Worm (Caenorhabditis elegans) whole organism, L1 larva: ENCODE data around the gene F47B7.2.

ENCODE experiments used
- C34B4.2 ChIP-seq: sonication (generic microtip); optimal IDR thresholded peaks from 2 replicates; lab custom pipeline; 2017; ENCODE audit warnings: mild to moderate bottlenecking, missing genetic modification characterization, missing compliant biosample characterization
- aha-1 ChIP-seq: fragments of 150-350 bp; optimal IDR thresholded peaks from 2 replicates; lab custom pipeline; 2014; ENCODE audit warnings: missing biosample characterization, missing genetic modification characterization
- aly-2 ChIP-seq: fragments of 150-350 bp; optimal IDR thresholded peaks from 2 replicates; lab custom pipeline; 2014; ENCODE audit warnings: missing biosample characterization, missing genetic modification characterization
- ama-1 ChIP-seq: fragments of 150-350 bp; optimal IDR thresholded peaks from 2 replicates; lab custom pipeline; 2014
- blmp-1 ChIP-seq: fragments of 150-350 bp; optimal IDR thresholded peaks from 2 replicates; lab custom pipeline; 2014; ENCODE audit warnings: missing biosample characterization, missing genetic modification characterization
- ceh-90 ChIP-seq: sonication (generic microtip); optimal IDR thresholded peaks from 2 replicates; lab custom pipeline; 2016; ENCODE audit warnings: missing genetic modification characterization, missing compliant biosample characterization
- dsc-1 ChIP-seq: sonication (generic microtip); optimal IDR thresholded peaks from 2 replicates; lab custom pipeline; 2016; ENCODE audit warnings: mild to moderate bottlenecking, missing genetic modification characterization, missing compliant biosample characterization
- efl-3 ChIP-seq: fragments of 200-800 bp; sonication (Bioruptor generic); optimal IDR thresholded peaks from 2 replicates; lab custom pipeline; 2018; ENCODE audit warnings: mild to moderate bottlenecking, missing genetic modification characterization, missing compliant biosample characterization
- egl-13 ChIP-seq: sonication (generic microtip); optimal IDR thresholded peaks from 2 replicates; lab custom pipeline; 2016; ENCODE audit warnings: missing genotype, missing genetic modification reagents, missing genetic modification characterization, missing compliant biosample characterization
- elt-3 ChIP-seq, 6 experiments: fragments of 150-350 bp in 1 of 6; sonication (generic microtip); optimal IDR thresholded peaks; 2 replicates each; lab custom pipeline; 2017 to 2018; ENCODE audit warnings: missing biosample characterization in 6 of 6, missing genetic modification characterization in 6 of 6, inconsistent platforms in 1 of 6
- ets-5 ChIP-seq: fragments of 200-800 bp; sonication (Bioruptor generic); IDR thresholded peaks from 2 replicates; pipeline ENCODE4 v1.3.6; 2022; ENCODE audit warnings: missing genetic modification characterization, missing compliant biosample characterization
- fkh-4 ChIP-seq: sonication (generic microtip); optimal IDR thresholded peaks from 2 replicates; lab custom pipeline; 2016; ENCODE audit warnings: missing compliant biosample characterization, missing genetic modification characterization, borderline replicate concordance
- grh-1 ChIP-seq: fragments of 200-800 bp; sonication (Bioruptor generic); IDR thresholded peaks from 2 replicates; pipeline ENCODE4 v1.3.6; 2022; ENCODE audit warnings: missing genetic modification reagents, missing genetic modification characterization, missing compliant biosample characterization
- hpl-2 ChIP-seq: fragments of 150-350 bp; optimal IDR thresholded peaks from 2 replicates; lab custom pipeline; 2014; ENCODE audit warnings: missing biosample characterization, missing genetic modification reagents, missing genetic modification characterization
- isw-1 ChIP-seq: fragments of 200-800 bp; sonication (Bioruptor generic); IDR thresholded peaks from 2 replicates; pipeline ENCODE4 v1.3.6; 2022; ENCODE audit warnings: missing genetic modification characterization, missing compliant biosample characterization
- jun-1 ChIP-seq: fragments of 150-350 bp; optimal IDR thresholded peaks from 2 replicates; lab custom pipeline; 2014; ENCODE audit warnings: missing biosample characterization, missing genetic modification reagents, missing genetic modification characterization
- lin-14 ChIP-seq: fragments of 200-800 bp; sonication (Bioruptor generic); optimal IDR thresholded peaks from 2 replicates; lab custom pipeline; 2018; ENCODE audit warnings: mild to moderate bottlenecking, missing genetic modification characterization, moderate library complexity, missing compliant biosample characterization
- lsy-2 ChIP-seq, 2 experiments: fragments of 150-350 bp; optimal IDR thresholded peaks; 2 replicates each; lab custom pipeline; 2014; ENCODE audit warnings: missing biosample characterization in 2 of 2, missing genetic modification characterization in 2 of 2
- mdl-1 ChIP-seq, 2 experiments: fragments of 150-350 bp; optimal IDR thresholded peaks; 2 replicates each; lab custom pipeline; 2014 to 2017; ENCODE audit warnings: missing biosample characterization in 2 of 2, missing genetic modification characterization in 2 of 2, inconsistent platforms in 1 of 2
- mef-2 ChIP-seq: fragments of 150-350 bp; optimal IDR thresholded peaks from 2 replicates; lab custom pipeline; 2014; ENCODE audit warnings: missing biosample characterization, missing genetic modification characterization
- mep-1 ChIP-seq: fragments of 150-350 bp; optimal IDR thresholded peaks from 2 replicates; lab custom pipeline; 2014; ENCODE audit warnings: missing biosample characterization, missing genetic modification characterization
- nhr-11 ChIP-seq: fragments of 150-350 bp; optimal IDR thresholded peaks from 2 replicates; lab custom pipeline; 2014; ENCODE audit warnings: missing biosample characterization, missing genetic modification characterization
- nhr-12 ChIP-seq: sonication (generic microtip); optimal IDR thresholded peaks from 2 replicates; lab custom pipeline; 2017; ENCODE audit warnings: missing biosample characterization, missing genetic modification characterization
- nhr-20 ChIP-seq: sonication (generic microtip); optimal IDR thresholded peaks from 2 replicates; lab custom pipeline; 2016; ENCODE audit warnings: mild to moderate bottlenecking, missing genetic modification characterization, missing compliant biosample characterization
- nhr-237 ChIP-seq: fragments of 150-350 bp; optimal IDR thresholded peaks from 2 replicates; lab custom pipeline; 2014; ENCODE audit warnings: missing biosample characterization, missing genetic modification characterization
- nhr-76 ChIP-seq: sonication (generic microtip); optimal IDR thresholded peaks from 2 replicates; lab custom pipeline; 2017; ENCODE audit warnings: missing biosample characterization, missing genetic modification characterization
- nhr-85 ChIP-seq: sonication (generic microtip); peaks from one replicate; lab custom pipeline; 2016; ENCODE audit warnings: missing genetic modification characterization, inconsistent platforms, missing compliant biosample characterization
- pqm-1 ChIP-seq: sonication (generic microtip); optimal IDR thresholded peaks from 3 replicates; lab custom pipeline; 2017; ENCODE audit warnings: missing biosample characterization, missing genetic modification characterization
- rnt-1 ChIP-seq: sonication (generic microtip); optimal IDR thresholded peaks from 2 replicates; lab custom pipeline; 2016; ENCODE audit warnings: mild to moderate bottlenecking, missing genetic modification characterization, moderate library complexity, missing compliant biosample characterization
- snpc-4 ChIP-seq: fragments of 150-350 bp; optimal IDR thresholded peaks from 2 replicates; lab custom pipeline; 2014; ENCODE audit warnings: missing biosample characterization, missing genetic modification characterization
- snu-23 ChIP-seq: sonication (generic microtip); optimal IDR thresholded peaks from 2 replicates; lab custom pipeline; 2016; ENCODE audit warnings: missing genetic modification characterization, missing compliant biosample characterization
- sptf-1 ChIP-seq: fragments of 150-350 bp; optimal IDR thresholded peaks from 2 replicates; lab custom pipeline; 2014; ENCODE audit warnings: missing biosample characterization, missing genetic modification characterization
- swsn-7 ChIP-seq: sonication (generic microtip); optimal IDR thresholded peaks from 2 replicates; lab custom pipeline; 2016; ENCODE audit warnings: missing genetic modification characterization, missing compliant biosample characterization
- tbx-2 ChIP-seq: sonication (generic microtip); optimal IDR thresholded peaks from 2 replicates; lab custom pipeline; 2016; ENCODE audit warnings: missing genetic modification characterization, missing compliant biosample characterization
- tlp-1 ChIP-seq: fragments of 150-350 bp; optimal IDR thresholded peaks from 2 replicates; lab custom pipeline; 2014; ENCODE audit warnings: missing biosample characterization, missing genetic modification characterization
- vab-15 ChIP-seq: sonication (generic microtip); optimal IDR thresholded peaks from 2 replicates; lab custom pipeline; 2017; ENCODE audit warnings: missing genotype, mild to moderate bottlenecking, missing genetic modification characterization, missing compliant biosample characterization
- xbp-1 ChIP-seq: sonication (generic microtip); optimal IDR thresholded peaks from 2 replicates; lab custom pipeline; 2016; ENCODE audit warnings: missing genetic modification characterization, missing compliant biosample characterization
- ztf-4 ChIP-seq: fragments of 150-350 bp; optimal IDR thresholded peaks from 2 replicates; lab custom pipeline; 2014; ENCODE audit warnings: missing biosample characterization, missing genetic modification characterization

Gene F47B7.2

DNA sequence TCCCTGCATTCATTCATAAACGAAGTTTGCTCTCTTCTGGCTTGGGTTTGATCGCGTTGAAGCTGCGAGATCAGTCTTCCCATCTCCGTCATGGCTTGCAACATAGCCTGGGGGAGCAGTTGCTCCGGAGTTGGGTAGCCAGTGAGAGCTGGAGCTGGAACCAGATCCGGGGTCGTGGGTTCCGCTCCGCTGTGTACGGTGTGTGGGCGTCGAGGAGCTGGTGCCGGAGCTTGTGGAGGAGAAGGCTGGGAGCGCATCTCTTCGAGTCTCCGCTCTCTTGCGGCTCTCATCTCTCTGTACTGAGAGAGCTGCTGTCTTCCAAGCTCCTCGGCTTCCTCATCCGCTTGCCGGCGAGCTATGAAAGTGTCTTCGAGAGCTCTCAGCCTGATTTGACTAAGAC is 20.1 kb upstream of the F47B7.2 start:
- TF ChIP-seq mep-1 (tag; lab: Kevin White, UChicago) (no peak), isw-1 (GFP tag; lab: Robert Waterston, UW) (no peak), efl-3 (GFP tag; lab: Kevin White, UChicago) (no peak), C34B4.2 (no peak), snpc-4 (tag; lab: Kevin White, UChicago) (no peak), ztf-4 (no peak), lsy-2 (tag; optimal IDR thresholded peaks at IDR 0.05; lab: Kevin White, UChicago) (no peak), nhr-11 (no peak), tbx-2 (tag; lab: Kevin White, UChicago) (no peak)

DNA sequence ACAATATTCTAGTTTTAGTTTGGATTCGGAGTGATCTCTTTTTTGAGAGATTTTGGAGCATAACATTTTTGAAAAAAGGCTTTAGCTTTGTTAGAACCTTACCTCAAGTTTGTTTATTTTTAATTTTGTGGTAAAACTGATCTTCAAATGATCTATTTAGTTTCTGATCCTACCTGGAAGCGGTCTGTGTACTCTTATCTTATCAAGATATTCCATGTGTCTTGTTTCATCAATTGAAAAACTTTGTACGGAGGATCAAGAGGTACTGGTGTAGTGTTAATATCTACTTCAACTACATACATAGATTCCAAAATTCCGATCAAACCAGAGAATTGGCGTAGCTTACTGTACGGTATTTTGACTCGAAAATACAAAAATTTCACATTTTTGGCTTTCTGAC is 16.8 kb upstream of the F47B7.2 start:
- TF ChIP-seq nhr-85 (tag; lab: Kevin White, UChicago) (peak; percentile 21), tbx-2 (tag; lab: Kevin White, UChicago) (no peak), elt-3 (tag; optimal IDR thresholded peaks at IDR 0.05; lab: Kevin White, UChicago) (peak in 5 of 6 experiments; percentile 5 to 89 (median 63))
- TF ChIP-seq, all 84 proteins: peak for 2

DNA sequence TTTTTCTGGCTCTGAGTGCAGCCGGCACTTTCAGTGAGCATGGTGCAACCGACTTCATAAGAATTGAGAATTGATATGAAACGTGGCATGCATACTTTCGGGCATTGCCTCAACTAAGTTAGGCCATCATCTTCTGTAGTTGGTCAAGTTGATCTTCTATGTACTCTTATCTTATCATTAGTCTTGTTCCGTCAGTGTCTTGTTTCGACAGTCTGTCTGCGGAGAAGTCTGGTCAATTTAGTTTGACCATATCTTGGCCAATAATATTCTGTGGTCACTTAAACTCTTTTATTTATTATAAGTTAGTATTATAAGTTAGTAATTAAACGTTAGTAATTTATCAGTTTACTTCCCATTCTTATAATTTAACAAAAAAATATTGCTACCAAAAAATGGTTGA is 16.3 kb upstream of the F47B7.2 start:
- TF ChIP-seq elt-3 (tag; optimal IDR thresholded peaks at IDR 0.05; lab: Kevin White, UChicago), result peak; percentile 4 to 94 (median 63)
- no peak for TF ChIP-seq fkh-4 (tag; lab: Kevin White, UChicago)
- TF ChIP-seq dsc-1 (tag; lab: Kevin White, UChicago), result no peak
- peak; percentile 31 for TF ChIP-seq rnt-1 (tag; lab: Kevin White, UChicago)
- TF ChIP-seq swsn-7 (tag; lab: Kevin White, UChicago), result no peak
- TF ChIP-seq nhr-11, result no peak
- TF ChIP-seq, all 84 proteins: peak for 2

ce11 chrX:3758399-3758798 is 14.2 kb upstream of the F47B7.2 start, which contains the start of gene T14G12.12:
Gene T14G12.12, minus strand, starts transcription at chrX:3758499.
- TF ChIP-seq mdl-1 (tag; optimal IDR thresholded peaks at IDR 0.05; lab: Kevin White, UChicago) (no peak), hpl-2 (no peak), ceh-90 (tag; lab: Kevin White, UChicago) (no peak), nhr-12 (tag; lab: Kevin White, UChicago) (no peak), blmp-1 (no peak), nhr-76 (tag; lab: Kevin White, UChicago) (no peak)

DNA sequence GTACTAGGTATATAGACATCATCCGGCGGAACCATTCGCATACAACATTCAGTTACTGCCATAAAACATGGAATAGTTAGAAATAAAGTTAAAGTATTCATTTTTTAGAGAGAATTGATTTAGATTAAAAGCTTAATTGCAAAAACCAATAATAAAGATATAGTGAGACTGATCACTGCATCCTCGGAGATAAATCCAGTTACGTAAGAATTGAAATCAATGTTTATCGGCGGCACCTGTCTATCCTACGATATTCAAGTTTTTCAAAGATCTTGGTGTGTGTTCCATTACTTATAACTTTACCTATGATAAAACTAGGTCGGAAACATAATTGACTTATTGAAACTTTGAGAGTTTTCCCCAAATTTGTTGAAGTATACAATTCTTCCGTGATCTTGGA is 13.2 kb upstream of the F47B7.2 start, which contains the start of gene T14G12.6:
T14G12.6 (minus strand) TSS at position 101 of the 400 bp plus-strand sequence.
- TF ChIP-seq tlp-1 (no peak), mef-2 (no peak), pqm-1 (no peak), aha-1 (tag; lab: Kevin White, UChicago) (no peak), nhr-20 (no peak), lin-14 (no peak), egl-13 (tag; lab: Kevin White, UChicago) (no peak), ets-5 (no peak), grh-1 (GFP tag; lab: Robert Waterston, UW) (no peak), snu-23 (GFP tag; lab: Kevin White, UChicago) (no peak), nhr-237 (tag; lab: Kevin White, UChicago) (no peak), snpc-4 (tag; lab: Kevin White, UChicago) (no peak), xbp-1 (tag; lab: Kevin White, UChicago) (no peak), vab-15 (tag; lab: Kevin White, UChicago) (no peak)

ce11 chrX:3759820-3760219 is 12.7 kb upstream of the F47B7.2 start:
- TF ChIP-seq aly-2 (tag; lab: Kevin White, UChicago) (no peak), ama-1 (lab: Kevin White, UChicago) (no peak), jun-1 (no peak), sptf-1 (tag; lab: Kevin White, UChicago) (no peak), ceh-90 (tag; lab: Kevin White, UChicago) (no peak)
